Worm (Caenorhabditis elegans): ENCODE data around the gene F42F12.11.

F42F12.11 gene

ce11 chrX:12393786-12394308 is 47.0 kb downstream of the F42F12.11 start, which contains the start of gene F17E5.2 (continued):
- peak; percentile 94 for TF ChIP-seq mxl-3 (GFP tag; optimal IDR thresholded peaks at IDR 0.05)
- TF ChIP-seq lin-1 (GFP tag; IDR thresholded peaks at IDR 0.05), result peak; percentile 75
- no peak for TF ChIP-seq ZK337.2 (GFP tag; IDR thresholded peaks at IDR 0.05)
- no peak for TF ChIP-seq zag-1 (tag; optimal IDR thresholded peaks at IDR 0.05)
- no peak for TF ChIP-seq lir-3 (tag; optimal IDR thresholded peaks at IDR 0.05)
- TF ChIP-seq fkh-10 (GFP tag; optimal IDR thresholded peaks at IDR 0.05), result peak; percentile 97
- TF ChIP-seq T20F7.1 (GFP tag; optimal IDR thresholded peaks at IDR 0.05), result peak; percentile 74
- peak; percentile 55 to 94 for TF ChIP-seq lsy-2 (tag; optimal IDR thresholded peaks at IDR 0.05)
- TF ChIP-seq vab-7 (GFP tag; IDR thresholded peaks at IDR 0.05), result no peak; the same call in 1 of the 2 replicates
- peak; percentile 91 for TF ChIP-seq nhr-102 (tag; optimal IDR thresholded peaks at IDR 0.05)
- TF ChIP-seq daf-16 (GFP tag; optimal IDR thresholded peaks at IDR 0.05), result peak; percentile 50 to 93
- TF ChIP-seq daf-16 (tag; optimal IDR thresholded peaks at IDR 0.05), result peak; percentile 94
- TF ChIP-seq nhr-28 (tag; optimal IDR thresholded peaks at IDR 0.05), result peak; percentile 96
- TF ChIP-seq pqm-1 (tag; optimal IDR thresholded peaks at IDR 0.05), result peak; percentile 39
- TF ChIP-seq ceh-20 (GFP tag; IDR thresholded peaks at IDR 0.05), result peak; percentile 73
- TF ChIP-seq rbr-2 (tag; optimal IDR thresholded peaks at IDR 0.05), result peak; percentile 96
- no peak for TF ChIP-seq Y105C5A.15 (GFP tag; IDR thresholded peaks at IDR 0.05)
- TF ChIP-seq dmd-8 (GFP tag; IDR thresholded peaks at IDR 0.05), result no peak
- TF ChIP-seq nhr-11 (tag; optimal IDR thresholded peaks at IDR 0.05), result peak; percentile 97
- TF ChIP-seq dpl-1 (GFP tag; optimal IDR thresholded peaks at IDR 0.05), result peak; percentile 85
- peak; percentile 46; the same call in 1 of the 2 replicates for TF ChIP-seq nhr-41 (GFP tag; IDR thresholded peaks at IDR 0.05)
- peak; percentile 12 for TF ChIP-seq nhr-25 (tag; optimal IDR thresholded peaks at IDR 0.05; ENCODE audit: borderline replicate concordance, insufficient read depth)
- TF ChIP-seq lin-38 (GFP tag; IDR thresholded peaks at IDR 0.05), result no peak; the same call in none of the 2 replicates
- TF ChIP-seq D1046.2 (GFP tag; IDR thresholded peaks at IDR 0.05), result no peak
- TF ChIP-seq ceh-82 (tag; optimal IDR thresholded peaks at IDR 0.05), result no peak
- peak; percentile 98 for TF ChIP-seq dve-1 (tag; optimal IDR thresholded peaks at IDR 0.05; ENCODE audit: insufficient read depth)
- no peak for TF ChIP-seq ama-1 (optimal IDR thresholded peaks at IDR 0.05)
- TF ChIP-seq mxl-2 (GFP tag; conservative IDR thresholded peaks at IDR 0.05), result no peak
- TF ChIP-seq mdt-29 (GFP tag; IDR thresholded peaks at IDR 0.05), result no peak
- TF ChIP-seq lin-15B (tag; optimal IDR thresholded peaks at IDR 0.05), result no peak
- peak; percentile 93 for TF ChIP-seq dmd-6 (GFP tag; IDR thresholded peaks at IDR 0.05)
- peak; percentile 80 for TF ChIP-seq php-3 (GFP tag; IDR thresholded peaks at IDR 0.05)
- TF ChIP-seq daf-19 (GFP tag; conservative IDR thresholded peaks at IDR 0.05), result 0 out of 2 replicates have a peak, but pooled peaks have one; percentile 68
- peak; percentile 96 for TF ChIP-seq hmg-1.1 (GFP tag; IDR thresholded peaks at IDR 0.05)
- peak; percentile 93 for TF ChIP-seq hlh-30 (tag; optimal IDR thresholded peaks at IDR 0.05; ENCODE audit: insufficient read depth)
- peak; percentile 63 for TF ChIP-seq F10B5.3 (tag; optimal IDR thresholded peaks at IDR 0.05)
- no peak for TF ChIP-seq sdz-12 (GFP tag; optimal IDR thresholded peaks at IDR 0.05)
- TF ChIP-seq mdl-1 (tag; optimal IDR thresholded peaks at IDR 0.05), result peak; percentile 48 to 86
- no peak for TF ChIP-seq F44E2.7 (GFP tag; IDR thresholded peaks at IDR 0.05)
- TF ChIP-seq snpc-1.2 (GFP tag; IDR thresholded peaks at IDR 0.05), result no peak
- peak; percentile 89 for TF ChIP-seq ztf-7 (tag; optimal IDR thresholded peaks at IDR 0.05)
- TF ChIP-seq Y48G9A.11 (GFP tag; IDR thresholded peaks at IDR 0.05), result no peak
- no peak for TF ChIP-seq tag-97 (GFP tag; IDR thresholded peaks at IDR 0.05)
- TF ChIP-seq ceh-28 (tag; optimal IDR thresholded peaks at IDR 0.05), result no peak
- TF ChIP-seq ztf-11 (tag; optimal IDR thresholded peaks at IDR 0.05), result no peak
- TF ChIP-seq F37D6.2 (tag; optimal IDR thresholded peaks at IDR 0.05), result peak; percentile 89
- no peak for TF ChIP-seq daf-12 (tag; optimal IDR thresholded peaks at IDR 0.05)
- TF ChIP-seq saeg-2 (GFP tag; IDR thresholded peaks at IDR 0.05), result no peak
- TF ChIP-seq Y5F2A.4 (GFP tag; optimal IDR thresholded peaks at IDR 0.05), result no peak
- TF ChIP-seq lin-13 (GFP tag; optimal IDR thresholded peaks at IDR 0.05), result peak; percentile 91
- peak; percentile 68 for TF ChIP-seq jun-1 (tag; optimal IDR thresholded peaks at IDR 0.05)

All from whole organism, L4 larva.